Worm (Caenorhabditis elegans) whole organism, late embryonic: ENCODE results near the gene sru-2.

Experiments used
- F13H6.1 ChIP-seq: sonication (generic microtip); optimal IDR thresholded peaks from 2 replicates; lab custom pipeline; 2016; ENCODE audit warnings: missing genetic modification characterization, missing compliant biosample characterization
- ceh-18 ChIP-seq: sonication (generic microtip); optimal IDR thresholded peaks from 2 replicates; lab custom pipeline; 2016; ENCODE audit warnings: missing genetic modification characterization, missing compliant biosample characterization
- ceh-2 ChIP-seq: sonication (generic microtip); optimal IDR thresholded peaks from 2 replicates; lab custom pipeline; 2016; ENCODE audit warnings: missing genotype, missing genetic modification characterization, missing compliant biosample characterization
- dmd-4 ChIP-seq: sonication (generic microtip); optimal IDR thresholded peaks from 2 replicates; lab custom pipeline; 2016; ENCODE audit warnings: borderline replicate concordance, missing genetic modification characterization, missing compliant biosample characterization
- ets-4 ChIP-seq: sonication (generic microtip); optimal IDR thresholded peaks from 2 replicates; lab custom pipeline; 2016; ENCODE audit warnings: missing genetic modification characterization, missing compliant biosample characterization
- fkh-10 ChIP-seq: fragments of 150-350 bp; optimal IDR thresholded peaks from 2 replicates; lab custom pipeline; 2014; ENCODE audit warnings: missing biosample characterization, missing genetic modification reagents, missing genetic modification characterization
- hlh-15 ChIP-seq: sonication (generic microtip); optimal IDR thresholded peaks from 2 replicates; lab custom pipeline; 2016; ENCODE audit warnings: missing genetic modification characterization, missing compliant biosample characterization
- hlh-6 ChIP-seq: sonication (generic microtip); optimal IDR thresholded peaks from 2 replicates; lab custom pipeline; 2016; ENCODE audit warnings: missing genotype, missing genetic modification characterization, missing compliant biosample characterization
- pha-4 ChIP-seq: fragments of 150-350 bp; optimal IDR thresholded peaks from 2 replicates; lab custom pipeline; 2018; ENCODE audit warnings: missing biosample characterization, missing genetic modification reagents, missing genetic modification characterization
- sdc-2 ChIP-seq: sonication (generic microtip); optimal IDR thresholded peaks from 2 replicates; lab custom pipeline; 2016; ENCODE audit warnings: missing genotype, missing genetic modification characterization, missing compliant biosample characterization
- tbx-7 ChIP-seq: sonication (generic microtip); optimal IDR thresholded peaks from 2 replicates; lab custom pipeline; 2016; ENCODE audit warnings: missing genotype, missing genetic modification characterization, missing compliant biosample characterization
- unc-42 ChIP-seq: sonication (generic microtip); optimal IDR thresholded peaks from 2 replicates; lab custom pipeline; 2016; ENCODE audit warnings: missing genotype, missing genetic modification characterization, missing compliant biosample characterization

ce11 chrIV:9486779-9487178 is 707 bp downstream of the sru-2 start:
- TF ChIP-seq ceh-18 (tag; lab: Kevin White, UChicago) (no peak), fkh-10 (GFP tag; lab: Kevin White, UChicago) (no peak), F13H6.1 (tag; lab: Kevin White, UChicago) (no peak), hlh-15 (tag; lab: Kevin White, UChicago) (no peak), tbx-7 (no peak), unc-42 (tag; lab: Kevin White, UChicago) (no peak), ets-4 (tag; lab: Kevin White, UChicago) (no peak), sdc-2 (tag; lab: Kevin White, UChicago) (no peak), pha-4 (no peak), ceh-2 (no peak), hlh-6 (no peak), dmd-4 (tag; lab: Kevin White, UChicago) (no peak)
